Fruit fly (Drosophila melanogaster): ENCODE data around the gene HLH3B.
A peak's percentile ranks its signal among the peaks of the same experiment; 100 is the strongest.

HLH3B gene

DNA sequence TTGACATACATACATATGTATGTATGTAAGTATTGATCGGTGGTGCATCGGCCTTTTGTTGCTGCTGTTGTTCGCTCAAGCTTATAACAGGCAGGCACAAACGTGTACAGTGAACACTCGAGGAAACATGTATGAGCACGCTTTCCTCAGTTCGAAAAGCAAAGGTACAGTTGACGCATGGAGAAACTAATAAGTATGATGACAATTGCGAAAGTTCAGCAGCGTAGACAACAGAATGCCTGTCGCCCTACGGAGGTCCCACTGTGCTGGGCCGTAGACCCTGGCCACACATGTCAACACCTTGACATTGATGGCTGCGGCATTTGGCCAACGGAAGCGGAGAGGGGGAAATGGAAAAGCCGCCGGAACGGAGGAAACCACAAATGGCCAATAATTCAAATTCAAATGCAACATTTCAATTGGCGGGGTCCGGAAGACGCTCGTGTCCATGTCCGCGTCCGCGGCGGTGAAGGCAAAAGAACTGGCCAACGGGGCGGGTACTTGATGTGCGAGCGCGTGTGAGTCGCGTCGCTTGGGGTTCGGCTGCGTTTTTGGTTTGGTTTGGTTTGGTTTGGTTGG lies 26.7 kb upstream of the HLH3B start, which contains the start of gene CG2681 (continued):
- TF ChIP-seq jigr1 (GFP tag; IDR thresholded peaks at IDR 0.05) (peak; percentile 42; the same call in 1 of the 3 replicates), CG10959 (GFP tag; IDR thresholded peaks at IDR 0.05) (no peak), CG10209 (GFP tag; optimal IDR thresholded peaks at IDR 0.05) (no peak), run (tag; optimal IDR thresholded peaks at IDR 0.05) (no peak), Dp (GFP tag; optimal IDR thresholded peaks at IDR 0.05) (no peak), her (GFP tag; optimal IDR thresholded peaks at IDR 0.05) (peak; percentile 15), chm (GFP tag; IDR thresholded peaks at IDR 0.05) (peak; percentile 58; the same call in 1 of the 2 replicates), mld (GFP tag; IDR thresholded peaks at IDR 0.05; ENCODE audit: partially characterized antibody) (no peak), B-H2 (GFP tag; optimal IDR thresholded peaks at IDR 0.05) (no peak), tio (GFP tag; optimal IDR thresholded peaks at IDR 0.05) (no peak), nerfin-1 (tag; optimal IDR thresholded peaks at IDR 0.05) (no peak), CG11504 (tag; optimal IDR thresholded peaks at IDR 0.05) (no peak), CG9817 (tag; optimal IDR thresholded peaks at IDR 0.05) (no peak), gsb-n (tag; optimal IDR thresholded peaks at IDR 0.05) (no peak), fd96Cb (tag; optimal IDR thresholded peaks at IDR 0.05) (peak; percentile 18), CG30403 (GFP tag; optimal IDR thresholded peaks at IDR 0.05) (no peak), CG16815 (GFP tag; optimal IDR thresholded peaks at IDR 0.05) (no peak), cas (GFP tag; IDR thresholded peaks at IDR 0.05) (no peak), ase (GFP tag; IDR thresholded peaks at IDR 0.05) (peak; percentile 39; the same call in 2 of the 3 replicates), CG13296 (GFP tag; optimal IDR thresholded peaks at IDR 0.05) (no peak), CG10462 (GFP tag; optimal IDR thresholded peaks at IDR 0.05) (no peak), CG8388 (GFP tag; optimal IDR thresholded peaks at IDR 0.05) (no peak), CG7963 (GFP tag; IDR thresholded peaks at IDR 0.05; ENCODE audit: partially characterized antibody) (no peak), CG15269 (tag; optimal IDR thresholded peaks at IDR 0.05) (no peak), Sox100B (GFP tag; optimal IDR thresholded peaks at IDR 0.05) (no peak), CG8281 (tag; optimal IDR thresholded peaks at IDR 0.05) (no peak), ranshi (GFP tag; IDR thresholded peaks at IDR 0.05) (peak; percentile 49; the same call in 1 of the 2 replicates), Doc3 (GFP tag; IDR thresholded peaks at IDR 0.05; ENCODE audit: partially characterized antibody) (no peak), CG14441 (GFP tag; IDR thresholded peaks at IDR 0.05) (peak; percentile 75), CG6791 (GFP tag; IDR thresholded peaks at IDR 0.05; ENCODE audit: partially characterized antibody) (no peak), CG2129 (GFP tag; IDR thresholded peaks at IDR 0.05; ENCODE audit: partially characterized antibody) (no peak), CG6683 (GFP tag; optimal IDR thresholded peaks at IDR 0.05) (no peak), CG12236 (GFP tag; optimal IDR thresholded peaks at IDR 0.05) (no peak), Hr39 (optimal IDR thresholded peaks at IDR 0.05) (no peak), Atf3 (GFP tag; optimal IDR thresholded peaks at IDR 0.05) (no peak), Hmx (GFP tag; optimal IDR thresholded peaks at IDR 0.05) (no peak), Hr51 (GFP tag; optimal IDR thresholded peaks at IDR 0.05) (no peak), pum (GFP tag; optimal IDR thresholded peaks at IDR 0.05) (no peak), CG15479 (GFP tag; optimal IDR thresholded peaks at IDR 0.05) (no peak), CG3281 (GFP tag; optimal IDR thresholded peaks at IDR 0.05) (no peak), tll (GFP tag; optimal IDR thresholded peaks at IDR 0.05) (no peak), CG17612 (GFP tag; IDR thresholded peaks at IDR 0.05) (peak; percentile 50), CG12155 (GFP tag; optimal IDR thresholded peaks at IDR 0.05) (peak; percentile 0), C15 (GFP tag; IDR thresholded peaks at IDR 0.05) (no peak), Spps (tag; optimal IDR thresholded peaks at IDR 0.05) (no peak), CG7556 (GFP tag; optimal IDR thresholded peaks at IDR 0.05) (peak; percentile 21), abd-A (tag; optimal IDR thresholded peaks at IDR 0.05) (no peak), CG7372 (GFP tag; IDR thresholded peaks at IDR 0.05) (peak; percentile 29; the same call in 1 of the 2 replicates), CG12219 (GFP tag; optimal IDR thresholded peaks at IDR 0.05) (peak; percentile 9)
